Worm (Caenorhabditis elegans) whole organism, early embryonic: Measurements from ENCODE around the gene F13C5.5.

Experiments
- B0310.2 ChIP-seq: sonication (generic microtip); optimal IDR thresholded peaks from 2 replicates; lab custom pipeline; 2016; ENCODE audit warnings: mild to moderate bottlenecking, missing genetic modification characterization, missing compliant biosample characterization
- F13C5.2 ChIP-seq: sonication (generic microtip); optimal IDR thresholded peaks from 2 replicates; lab custom pipeline; 2017; ENCODE audit warnings: mild to moderate bottlenecking, missing genetic modification characterization, inconsistent platforms, missing compliant biosample characterization
- aly-1 ChIP-seq: sonication (generic microtip); optimal IDR thresholded peaks from 2 replicates; lab custom pipeline; 2016; ENCODE audit warnings: missing genetic modification characterization, missing compliant biosample characterization
- ama-1 ChIP-seq: fragments of 150-350 bp; optimal IDR thresholded peaks from 2 replicates; lab custom pipeline; 2014
- ceh-13 ChIP-seq: fragments of 200-800 bp; sonication (Bioruptor generic); optimal IDR thresholded peaks from 2 replicates; lab custom pipeline; 2018; ENCODE audit warnings: mild to moderate bottlenecking, missing genetic modification characterization, missing compliant biosample characterization
- ceh-36 ChIP-seq: sonication (generic microtip); optimal IDR thresholded peaks from 2 replicates; lab custom pipeline; 2016; ENCODE audit warnings: missing genetic modification characterization, inconsistent platforms, missing compliant biosample characterization
- ets-7 ChIP-seq: sonication (generic microtip); optimal IDR thresholded peaks from 2 replicates; lab custom pipeline; 2016; ENCODE audit warnings: missing genotype, missing genetic modification characterization, missing compliant biosample characterization
- flt-1 ChIP-seq: fragments of 200-800 bp; sonication (Bioruptor generic); IDR thresholded peaks from 2 replicates; pipeline ENCODE4 v1.3.6; 2022; ENCODE audit warnings: missing genetic modification characterization, missing compliant biosample characterization
- hmbx-1 ChIP-seq: sonication (generic microtip); optimal IDR thresholded peaks from 2 replicates; lab custom pipeline; 2016; ENCODE audit warnings: mild to moderate bottlenecking, missing genetic modification characterization, missing compliant biosample characterization
- hmg-4 ChIP-seq: fragments of 200-800 bp; sonication (Bioruptor generic); optimal IDR thresholded peaks from 2 replicates; lab custom pipeline; 2018; ENCODE audit warnings: mild to moderate bottlenecking, missing genetic modification characterization, missing compliant biosample characterization
- hnd-1 ChIP-seq: sonication (generic microtip); optimal IDR thresholded peaks from 2 replicates; lab custom pipeline; 2016; ENCODE audit warnings: missing genetic modification characterization, missing compliant biosample characterization
- pes-1 ChIP-seq: fragments of 200-800 bp; sonication (Bioruptor generic); IDR thresholded peaks from 2 replicates; pipeline ENCODE4 v1.3.6; 2022; ENCODE audit warnings: missing genetic modification reagents, missing genetic modification characterization, missing compliant biosample characterization
- scrt-1 ChIP-seq: fragments of 200-800 bp; sonication (Bioruptor generic); IDR thresholded peaks from 2 replicates; pipeline ENCODE4 v1.3.6; 2022; ENCODE audit warnings: missing genetic modification characterization, missing compliant biosample characterization
- sea-1 ChIP-seq: fragments of 200-800 bp; sonication (Bioruptor generic); conservative IDR thresholded peaks from 2 replicates; pipeline ENCODE4 v1.3.6; 2022; ENCODE audit warnings: missing genetic modification characterization, missing compliant biosample characterization
- tbx-11 ChIP-seq: fragments of 200-800 bp; sonication (Bioruptor generic); IDR thresholded peaks from 2 replicates; pipeline ENCODE4 v1.3.6; 2022; ENCODE audit warnings: missing genetic modification characterization, missing compliant biosample characterization
- tbx-37 ChIP-seq: fragments of 200-800 bp; sonication (Bioruptor generic); conservative IDR thresholded peaks from 2 replicates; pipeline ENCODE4 v1.3.6; 2022; ENCODE audit warnings: missing genetic modification reagents, missing genetic modification characterization, missing compliant biosample characterization
- tra-4 ChIP-seq: sonication (generic microtip); optimal IDR thresholded peaks from 2 replicates; lab custom pipeline; 2017; ENCODE audit warnings: missing genetic modification characterization, missing compliant biosample characterization

Gene F13C5.5

DNA sequence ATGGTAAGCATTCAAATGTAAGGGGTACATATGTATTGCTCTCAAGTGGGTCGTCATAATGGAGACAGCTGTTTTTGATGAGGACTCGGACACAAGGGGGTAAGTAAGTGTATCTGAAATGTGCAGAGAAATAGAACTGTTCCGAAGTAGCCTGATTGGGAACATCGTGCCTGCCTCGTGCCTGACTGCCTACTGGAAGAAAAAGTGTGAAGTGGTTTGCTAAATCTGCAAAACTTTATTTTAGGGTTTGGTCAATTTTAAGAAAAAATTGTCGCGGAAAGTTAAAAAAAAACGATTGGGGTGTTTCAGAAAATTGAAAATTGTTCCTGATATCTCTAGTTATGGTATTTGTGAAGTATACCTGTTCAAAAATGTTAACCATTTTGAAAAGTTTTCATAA, 51.1 kb downstream of the F13C5.5 start, which contains the start of gene hlh-19:
TSS of gene hlh-19 (minus strand) at position 101 of the 400 bp plus-strand sequence.
- TF ChIP-seq pes-1 (GFP tag; lab: Robert Waterston, UW) (no peak), B0310.2 (tag; lab: Kevin White, UChicago) (no peak), flt-1 (no peak), F13C5.2 (tag; lab: Kevin White, UChicago) (no peak), ceh-13 (GFP tag; lab: Kevin White, UChicago) (no peak), hmg-4 (GFP tag; lab: Kevin White, UChicago) (no peak), sea-1 (GFP tag; lab: Robert Waterston, UW) (no peak), tbx-37 (GFP tag; lab: Robert Waterston, UW) (no peak), hnd-1 (tag; lab: Kevin White, UChicago) (no peak), tra-4 (no peak), ama-1 (no peak), tbx-11 (no peak), scrt-1 (GFP tag; lab: Robert Waterston, UW) (no peak), aly-1 (tag; lab: Kevin White, UChicago) (no peak), ets-7 (no peak), ceh-36 (tag; lab: Kevin White, UChicago) (no peak), hmbx-1 (tag; lab: Kevin White, UChicago) (no peak)

ce11 chrX:555043-555791, 53.1 kb downstream of the F13C5.5 start:
- TF ChIP-seq tbx-37 (GFP tag; lab: Robert Waterston, UW), result no peak
- TF ChIP-seq tra-4, result no peak
- no peak for TF ChIP-seq ama-1
- TF ChIP-seq hmbx-1 (tag; lab: Kevin White, UChicago), result no peak
